Worm (Caenorhabditis elegans): ENCODE measurements around the gene nspe-1.

ce11 chrII:12659676-12660371 is 39.2 kb upstream of the nspe-1 start:
- TF ChIP-seq nfyb-1 (GFP tag; IDR thresholded peaks at IDR 0.05): no peak
- 0 out of 2 replicates have a peak, but pooled peaks have one; percentile 20 for TF ChIP-seq zfh-2 (GFP tag; conservative IDR thresholded peaks at IDR 0.05)
- TF ChIP-seq unc-130 (GFP tag; optimal IDR thresholded peaks at IDR 0.05): no peak
- no peak for TF ChIP-seq pha-4 (tag; optimal IDR thresholded peaks at IDR 0.05)
- TF ChIP-seq ccch-3 (GFP tag; optimal IDR thresholded peaks at IDR 0.05): no peak
- TF ChIP-seq lin-26 (GFP tag; IDR thresholded peaks at IDR 0.05): no peak

All from whole organism, young adult.